Worm (Caenorhabditis elegans): Measurements from ENCODE around the gene npr-20.

npr-20 gene

ce11 chrII:8810679-8811413, 54.1 kb downstream of the npr-20 start, which contains the start of the genes F46C5.9 and rer-1:
TSS of gene F46C5.9 (minus strand) at chrII:8810729.
TSS of gene rer-1 (plus strand) at chrII:8811370.
- no peak for TF ChIP-seq unc-62 (GFP tag; optimal IDR thresholded peaks at IDR 0.05)

Data from whole organism, dauer.